Worm (Caenorhabditis elegans) whole organism, midembryonic: ENCODE results near the gene acl-8.

ENCODE experiments used
- T22C8.4 ChIP-seq: fragments of 200-800 bp; sonication (Bioruptor generic); IDR thresholded peaks from 2 replicates; pipeline ENCODE4 v1.3.6; 2022; ENCODE audit warnings: missing genetic modification characterization, missing compliant biosample characterization
- cog-1 ChIP-seq: sonication (generic microtip); optimal IDR thresholded peaks from 2 replicates; lab custom pipeline; 2016; ENCODE audit warnings: missing genetic modification characterization, missing compliant biosample characterization
- flt-1 ChIP-seq: fragments of 200-800 bp; sonication (Bioruptor generic); IDR thresholded peaks from 2 replicates; pipeline ENCODE4 v1.3.6; 2022; ENCODE audit warnings: missing genetic modification characterization, missing compliant biosample characterization
- klf-2 ChIP-seq: fragments of 200-800 bp; sonication (Bioruptor generic); conservative IDR thresholded peaks from 2 replicates; pipeline ENCODE4 v1.3.6; 2022; ENCODE audit warnings: missing genetic modification reagents, missing genetic modification characterization, missing compliant biosample characterization
- ref-1 ChIP-seq: fragments of 200-800 bp; sonication (Bioruptor generic); conservative IDR thresholded peaks from 2 replicates; pipeline ENCODE4 v1.3.6; 2022; ENCODE audit warnings: missing genetic modification reagents, missing genetic modification characterization, missing compliant biosample characterization
- ztf-23 ChIP-seq: fragments of 200-800 bp; sonication (Bioruptor generic); IDR thresholded peaks from 2 replicates; pipeline ENCODE4 v1.3.6; 2022; ENCODE audit warnings: missing genetic modification reagents, missing genetic modification characterization, missing compliant biosample characterization

ce11 chrV:6441613-6442012 is 9.1 kb upstream of the acl-8 start, which contains the start of gene T05H4.15:
- TF ChIP-seq flt-1 (GFP tag; lab: Robert Waterston, UW), result no peak
- TF ChIP-seq T22C8.4 (GFP tag; lab: Robert Waterston, UW), result no peak
- TF ChIP-seq ref-1 (GFP tag; lab: Robert Waterston, UW), result no peak
- TF ChIP-seq cog-1, result no peak
- TF ChIP-seq klf-2 (GFP tag; lab: Robert Waterston, UW), result no peak
- TF ChIP-seq ztf-23, result no peak
